Worm (Caenorhabditis elegans): ENCODE data around the gene F33A8.4.

DNA sequence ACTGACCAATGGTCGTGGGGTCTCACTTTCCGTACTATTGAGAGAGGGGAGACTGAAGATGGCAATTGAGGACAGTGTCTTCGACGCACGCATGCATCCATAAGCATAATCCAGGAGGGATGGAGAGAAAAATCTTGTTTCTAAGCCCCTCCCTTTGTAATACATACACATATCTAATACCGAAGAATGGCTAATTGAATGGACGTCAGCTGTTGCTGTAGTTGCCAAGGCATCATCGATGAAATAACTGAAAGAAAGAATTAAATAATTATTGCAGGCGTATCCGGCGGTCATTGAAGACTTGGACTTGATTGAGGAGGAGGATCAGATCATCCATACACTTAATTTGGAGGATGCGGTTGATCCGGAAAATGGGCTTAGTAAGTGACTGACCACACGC lies 23.3 kb downstream of the F33A8.4 start, which contains the start of gene F33A8.7:
- TF ChIP-seq sptf-1 (tag; optimal IDR thresholded peaks at IDR 0.05) = no peak
- TF ChIP-seq hlh-1 (tag; optimal IDR thresholded peaks at IDR 0.05) = no peak
- TF ChIP-seq lin-13 (tag; optimal IDR thresholded peaks at IDR 0.05) = no peak
- TF ChIP-seq elt-1 (tag; optimal IDR thresholded peaks at IDR 0.05; ENCODE audit: borderline replicate concordance, insufficient read depth) = no peak
- TF ChIP-seq unc-120 (tag; optimal IDR thresholded peaks at IDR 0.05; ENCODE audit: poor library complexity, severe bottlenecking) = no peak
- TF ChIP-seq nhr-76 (tag; optimal IDR thresholded peaks at IDR 0.05) = no peak
- TF ChIP-seq lin-32 (GFP tag; optimal IDR thresholded peaks at IDR 0.05) = no peak
- no peak for TF ChIP-seq mep-1 (tag; optimal IDR thresholded peaks at IDR 0.05)
- TF ChIP-seq snpc-4 (tag; optimal IDR thresholded peaks at IDR 0.05) = no peak
- peak; percentile 20 for TF ChIP-seq ham-2 (GFP tag; optimal IDR thresholded peaks at IDR 0.05)
- TF ChIP-seq nhr-237 (tag; optimal IDR thresholded peaks at IDR 0.05) = no peak

Data from whole organism, mixed stage, embryonic.